Worm (Caenorhabditis elegans): ENCODE measurements around the gene usp-14.

The usp-14 gene

DNA sequence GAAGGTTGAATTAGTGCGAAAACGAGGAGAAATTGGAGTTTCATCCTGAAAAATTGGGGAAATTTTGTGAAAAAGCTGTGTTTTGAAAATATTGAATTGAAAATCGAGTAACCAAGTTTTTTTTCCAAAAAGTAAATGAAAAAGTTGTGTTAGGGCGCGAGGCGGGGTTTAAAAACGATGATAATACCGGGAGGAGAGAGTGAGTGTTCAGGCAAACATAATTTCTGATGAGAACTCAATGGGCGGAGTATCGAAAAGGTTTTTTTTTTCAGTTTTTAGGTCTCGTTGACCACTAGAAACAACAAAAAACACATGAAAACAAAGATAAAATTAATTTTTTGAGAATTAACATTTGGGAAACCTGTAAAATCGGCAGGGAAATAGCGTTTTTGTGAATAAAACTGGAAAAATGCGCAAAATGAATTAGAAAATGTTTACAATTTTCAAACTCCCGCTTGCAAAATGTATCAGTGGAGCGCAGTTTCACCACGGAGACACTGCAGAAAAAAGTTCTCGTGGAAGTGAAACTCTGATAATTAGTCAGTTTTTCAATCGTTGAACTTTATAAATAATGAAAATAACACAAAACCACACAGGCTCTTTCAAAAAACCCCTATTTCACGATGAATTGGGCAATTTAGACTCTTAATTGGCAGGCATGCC lies 8.8 kb downstream of the usp-14 start, which contains the start of gene C13B4.1:
TSS of gene C13B4.1 (minus strand) at position 51 of the 663 bp plus-strand sequence.
- no peak for TF ChIP-seq attf-3 (GFP tag; conservative IDR thresholded peaks at IDR 0.05)
- no peak for TF ChIP-seq rpc-1 (optimal IDR thresholded peaks at IDR 0.05)
- no peak for TF ChIP-seq rpc-1 (tag; optimal IDR thresholded peaks at IDR 0.05)
- TF ChIP-seq F52B5.7 (tag; optimal IDR thresholded peaks at IDR 0.05) = no peak
- TF ChIP-seq hmg-20 (GFP tag; IDR thresholded peaks at IDR 0.05) = no peak
- TF ChIP-seq ceh-91 (GFP tag; IDR thresholded peaks at IDR 0.05) = peak; percentile 61
- TF ChIP-seq rcor-1 (GFP tag; IDR thresholded peaks at IDR 0.05) = peak; percentile 67
- TF ChIP-seq nfyb-1 (GFP tag; IDR thresholded peaks at IDR 0.05) = no peak
- TF ChIP-seq egrh-3 (GFP tag; IDR thresholded peaks at IDR 0.05) = no peak
- no peak for TF ChIP-seq hsf-1 (GFP tag; IDR thresholded peaks at IDR 0.05)
- TF ChIP-seq F10E7.11 (tag; optimal IDR thresholded peaks at IDR 0.05) = no peak
- TF ChIP-seq hrde-1 (tag; optimal IDR thresholded peaks at IDR 0.05; ENCODE audit: borderline replicate concordance) = no peak
- no peak; the same call in 1 of the 2 replicates for TF ChIP-seq lir-1 (GFP tag; conservative IDR thresholded peaks at IDR 0.05)
- TF ChIP-seq Y67H2A.10 (GFP tag; conservative IDR thresholded peaks at IDR 0.05) = no peak
- no peak for TF ChIP-seq egl-44 (GFP tag; IDR thresholded peaks at IDR 0.05)
- TF ChIP-seq hlh-26 (GFP tag; conservative IDR thresholded peaks at IDR 0.05) = no peak
- no peak for TF ChIP-seq ceh-27 (GFP tag; optimal IDR thresholded peaks at IDR 0.05)
- TF ChIP-seq dpl-1 (GFP tag; optimal IDR thresholded peaks at IDR 0.05) = peak; percentile 68
- TF ChIP-seq unc-62 (GFP tag; optimal IDR thresholded peaks at IDR 0.05) = no peak
- no peak for TF ChIP-seq lag-1 (GFP tag; IDR thresholded peaks at IDR 0.05)
- no peak for TF ChIP-seq lin-40 (tag; optimal IDR thresholded peaks at IDR 0.05)
- no peak for TF ChIP-seq madf-3 (GFP tag; IDR thresholded peaks at IDR 0.05)
- TF ChIP-seq ama-1 (optimal IDR thresholded peaks at IDR 0.05) = no peak
- TF ChIP-seq ama-1 (GFP tag; optimal IDR thresholded peaks at IDR 0.05) = no peak
- no peak for TF ChIP-seq cebp-1 (GFP tag; IDR thresholded peaks at IDR 0.05)
- no peak for TF ChIP-seq cebp-1 (tag; optimal IDR thresholded peaks at IDR 0.05)
- TF ChIP-seq F39B2.1 (GFP tag; IDR thresholded peaks at IDR 0.05) = no peak
- TF ChIP-seq ztf-25 (GFP tag; IDR thresholded peaks at IDR 0.05) = no peak
- TF ChIP-seq mxl-1 (tag; optimal IDR thresholded peaks at IDR 0.05) = no peak
- no peak for TF ChIP-seq K11D2.4 (GFP tag; IDR thresholded peaks at IDR 0.05)
- peak; percentile 11 for TF ChIP-seq him-1 (tag; optimal IDR thresholded peaks at IDR 0.05)
- no peak for TF ChIP-seq aptf-3 (GFP tag; IDR thresholded peaks at IDR 0.05)
- no peak for TF ChIP-seq Y53G8AR.9 (GFP tag; conservative IDR thresholded peaks at IDR 0.05)
- no peak for TF ChIP-seq rec-8 (tag; optimal IDR thresholded peaks at IDR 0.05)
- TF ChIP-seq ztf-3 (GFP tag; optimal IDR thresholded peaks at IDR 0.05) = no peak
- no peak for TF ChIP-seq sptf-2 (GFP tag; optimal IDR thresholded peaks at IDR 0.05)
- peak; percentile 80 for TF ChIP-seq madf-6 (GFP tag; IDR thresholded peaks at IDR 0.05)
- TF ChIP-seq F37B4.10 (GFP tag; IDR thresholded peaks at IDR 0.05) = no peak
- no peak for TF ChIP-seq nhr-179 (tag; optimal IDR thresholded peaks at IDR 0.05)
- TF ChIP-seq attf-5 (GFP tag; optimal IDR thresholded peaks at IDR 0.05) = no peak
- peak; percentile 75 for TF ChIP-seq F33H1.4 (GFP tag; IDR thresholded peaks at IDR 0.05)
- TF ChIP-seq C17E4.6 (GFP tag; IDR thresholded peaks at IDR 0.05) = no peak
- TF ChIP-seq pha-4 (tag; optimal IDR thresholded peaks at IDR 0.05) = no peak
- TF ChIP-seq ceh-100 (GFP tag; IDR thresholded peaks at IDR 0.05) = peak; percentile 98
- TF ChIP-seq snpc-1.1 (tag; optimal IDR thresholded peaks at IDR 0.05; ENCODE audit: insufficient read depth) = no peak
- no peak for TF ChIP-seq sdz-38 (tag; optimal IDR thresholded peaks at IDR 0.05)
- TF ChIP-seq die-1 (tag; optimal IDR thresholded peaks at IDR 0.05) = no peak
- TF ChIP-seq snpc-4 (GFP tag; optimal IDR thresholded peaks at IDR 0.05) = no peak
- TF ChIP-seq snpc-4 (tag; optimal IDR thresholded peaks at IDR 0.05) = peak in 1 of 4 experiments; percentile 16
- no peak for TF ChIP-seq fkh-3 (tag; optimal IDR thresholded peaks at IDR 0.05)

Data from whole organism, young adult.